Fruit fly (Drosophila melanogaster) whole organism, embryonic: ENCODE data around the gene alpha-PheRS.

Experiments used
- Ada2b ChIP-seq: fragments of 200-800 bp; sonication (Bioruptor generic); IDR thresholded peaks from 2 replicates; pipeline ENCODE4 v1.3.6; 2022; ENCODE audit warnings: missing biosample characterization, missing genetic modification characterization
- Atf6 ChIP-seq: fragments of 200-800 bp; sonication (Bioruptor generic); IDR thresholded peaks from 2 replicates; pipeline ENCODE4 v1.3.6; 2022; ENCODE audit warnings: missing biosample characterization, missing genetic modification characterization
- CG10274 ChIP-seq: fragments of 200-800 bp; sonication (Bioruptor generic); optimal IDR thresholded peaks from 3 replicates; lab custom pipeline; 2017; ENCODE audit warnings: missing biosample characterization, mild to moderate bottlenecking, missing genetic modification characterization
- CG10431 ChIP-seq: fragments of 200-800 bp; sonication (Bioruptor generic); optimal IDR thresholded peaks from 3 replicates; lab custom pipeline; 2018; ENCODE audit warnings: missing biosample characterization, mild to moderate bottlenecking, missing genetic modification characterization
- CG11398 ChIP-seq: fragments of 200-800 bp; sonication (Bioruptor generic); optimal IDR thresholded peaks from 2 replicates; lab custom pipeline; 2016; ENCODE audit warnings: missing biosample characterization, missing genetic modification characterization
- CG11456 ChIP-seq: fragments of 200-800 bp; sonication (Bioruptor generic); IDR thresholded peaks from 3 replicates; pipeline ENCODE4 v1.3.6; 2022; ENCODE audit warnings: missing biosample characterization, missing genetic modification characterization
- CG12155 ChIP-seq: fragments of 200-800 bp; sonication (Bioruptor generic); optimal IDR thresholded peaks from 3 replicates; lab custom pipeline; 2016; ENCODE audit warnings: missing biosample characterization, missing genetic modification characterization
- CG13287 ChIP-seq: fragments of 200-800 bp; sonication (Bioruptor generic); IDR thresholded peaks from 2 replicates; pipeline ENCODE4 v1.3.6; 2022; ENCODE audit warnings: missing biosample characterization, missing genetic modification characterization; ENCODE audit not compliant: partially characterized antibody
- CG14965 ChIP-seq: fragments of 200-800 bp; sonication (Bioruptor generic); optimal IDR thresholded peaks from 2 replicates; lab custom pipeline; 2016; ENCODE audit warnings: missing biosample characterization, missing genetic modification characterization, borderline replicate concordance
- CG30431 ChIP-seq: fragments of 200-800 bp; sonication (Bioruptor generic); optimal IDR thresholded peaks from 2 replicates; lab custom pipeline; 2017; ENCODE audit warnings: missing biosample characterization, missing genetic modification characterization
- CG3407 ChIP-seq: fragments of 200-800 bp; sonication (Bioruptor generic); optimal IDR thresholded peaks from 2 replicates; lab custom pipeline; 2018; ENCODE audit warnings: missing biosample characterization, mild to moderate bottlenecking, missing genetic modification characterization
- CG3838 ChIP-seq: fragments of 200-800 bp; sonication (Bioruptor generic); optimal IDR thresholded peaks from 3 replicates; lab custom pipeline; 2016; ENCODE audit warnings: missing biosample characterization, missing genetic modification characterization
- CG4360 ChIP-seq: fragments of 200-800 bp; sonication (Bioruptor generic); IDR thresholded peaks from 2 replicates; pipeline ENCODE4 v1.3.6; 2022; ENCODE audit warnings: missing biosample characterization, missing genetic modification characterization
- CG7372 ChIP-seq: fragments of 200-800 bp; sonication (Bioruptor generic); IDR thresholded peaks from 2 replicates; pipeline ENCODE4 v1.3.6; 2022; ENCODE audit warnings: missing biosample characterization, missing genetic modification characterization
- CG8924 ChIP-seq: fragments of 200-800 bp; optimal IDR thresholded peaks from 3 replicates; lab custom pipeline; 2019; ENCODE audit warnings: missing biosample characterization, mild to moderate bottlenecking, missing genetic modification characterization, moderate library complexity
- CG9609 ChIP-seq: fragments of 200-800 bp; sonication (Bioruptor generic); optimal IDR thresholded peaks from 3 replicates; lab custom pipeline; 2016; ENCODE audit warnings: missing biosample characterization, missing genetic modification characterization
- Dip3 ChIP-seq: fragments of 200-800 bp; sonication (Bioruptor generic); optimal IDR thresholded peaks from 3 replicates; lab custom pipeline; 2016; ENCODE audit warnings: missing biosample characterization, missing genetic modification characterization
- ERR ChIP-seq: fragments of 200-800 bp; sonication (Bioruptor generic); optimal IDR thresholded peaks from 2 replicates; lab custom pipeline; 2016; ENCODE audit warnings: missing biosample characterization, missing genetic modification characterization
- Ets97D ChIP-seq: fragments of 200-800 bp; sonication (Bioruptor generic); optimal IDR thresholded peaks from 3 replicates; lab custom pipeline; 2016; ENCODE audit warnings: missing biosample characterization, missing genetic modification characterization
- Fer3 ChIP-seq: fragments of 200-800 bp; sonication (Bioruptor generic); optimal IDR thresholded peaks from 2 replicates; lab custom pipeline; 2018; ENCODE audit warnings: missing biosample characterization, mild to moderate bottlenecking, missing genetic modification characterization, moderate library complexity
- HLHmδ ChIP-seq: fragments of 200-800 bp; sonication (Bioruptor generic); optimal IDR thresholded peaks from 2 replicates; lab custom pipeline; 2018; ENCODE audit warnings: missing biosample characterization, mild to moderate bottlenecking, missing genetic modification characterization, moderate library complexity
- Myb ChIP-seq: fragments of 200-800 bp; sonication (Bioruptor generic); optimal IDR thresholded peaks from 2 replicates; lab custom pipeline; 2016; ENCODE audit warnings: missing biosample characterization, missing genetic modification characterization
- Neu2 ChIP-seq: fragments of 200-800 bp; sonication (Bioruptor generic); optimal IDR thresholded peaks from 3 replicates; lab custom pipeline; 2016; ENCODE audit warnings: missing biosample characterization, missing genetic modification characterization, borderline replicate concordance
- Six4 ChIP-seq: fragments of 200-800 bp; sonication (Bioruptor generic); optimal IDR thresholded peaks from 2 replicates; lab custom pipeline; 2016; ENCODE audit warnings: missing biosample characterization, missing genetic modification characterization
- Sry-β ChIP-seq: fragments of 200-800 bp; sonication (Bioruptor generic); optimal IDR thresholded peaks from 2 replicates; lab custom pipeline; 2018; ENCODE audit warnings: missing biosample characterization, mild to moderate bottlenecking, missing genetic modification characterization, moderate library complexity
- bbx ChIP-seq: fragments of 200-800 bp; sonication (Bioruptor generic); IDR thresholded peaks from 2 replicates; pipeline ENCODE4 v1.3.6; 2022; ENCODE audit warnings: missing biosample characterization, missing genetic modification characterization; ENCODE audit not compliant: partially characterized antibody
- chinmo ChIP-seq: fragments of 200-800 bp; sonication (Bioruptor generic); IDR thresholded peaks from 4 replicates; pipeline ENCODE4 v1.3.6; 2022; ENCODE audit warnings: missing biosample characterization, missing genetic modification characterization; ENCODE audit not compliant: partially characterized antibody
- crol ChIP-seq: fragments of 200-800 bp; sonication (Bioruptor generic); IDR thresholded peaks from 2 replicates; pipeline ENCODE4 v1.3.6; 2022; ENCODE audit warnings: missing biosample characterization, missing genetic modification characterization
- dmrt99B ChIP-seq: fragments of 200-800 bp; sonication (Bioruptor generic); optimal IDR thresholded peaks from 2 replicates; lab custom pipeline; 2018; ENCODE audit warnings: missing biosample characterization, mild to moderate bottlenecking, missing genetic modification characterization, moderate library complexity
- dpn ChIP-seq, 2 experiments: fragments of 200-800 bp; sonication (Bioruptor generic); optimal IDR thresholded peaks; 3 replicates each; lab custom pipeline; 2016; ENCODE audit warnings: missing biosample characterization in 2 of 2, missing genetic modification characterization in 2 of 2
- fd64A ChIP-seq: fragments of 200-800 bp; sonication (Bioruptor generic); optimal IDR thresholded peaks from 3 replicates; lab custom pipeline; 2018; ENCODE audit warnings: missing biosample characterization, mild to moderate bottlenecking, missing genetic modification characterization
- luna ChIP-seq: fragments of 200-800 bp; sonication (Bioruptor generic); optimal IDR thresholded peaks from 2 replicates; lab custom pipeline; 2016; ENCODE audit warnings: missing biosample characterization, missing genetic modification characterization
- mld ChIP-seq: fragments of 200-800 bp; sonication (Bioruptor generic); IDR thresholded peaks from 3 replicates; pipeline ENCODE4 v1.3.6; 2022; ENCODE audit warnings: missing biosample characterization, missing genetic modification characterization; ENCODE audit not compliant: partially characterized antibody
- pan ChIP-seq, 4 experiments: fragments of >200 bp in 3 of 4; fragments of 200-800 bp in 1 of 4; sonication (Bioruptor generic) in 1 of 4; optimal IDR thresholded peaks in 3 of 4; IDR thresholded peaks in 1 of 4; 2 replicates each; pipeline versions ENCODE4 v1.3.6 to Lab custom; 2017 to 2022; ENCODE audit warnings: missing biosample characterization in 2 of 4, missing genetic modification characterization in 2 of 4, mixed read lengths in 1 of 4
- pzg ChIP-seq: fragments of 200-800 bp; sonication (Bioruptor generic); optimal IDR thresholded peaks from 3 replicates; lab custom pipeline; 2018; ENCODE audit warnings: missing biosample characterization, mild to moderate bottlenecking, missing genetic modification characterization, moderate library complexity
- repo ChIP-seq: fragments of 200-800 bp; sonication (Bioruptor generic); optimal IDR thresholded peaks from 2 replicates; lab custom pipeline; 2016; ENCODE audit warnings: missing biosample characterization, missing genetic modification characterization
- sr ChIP-seq: fragments of 200-800 bp; sonication (Bioruptor generic); IDR thresholded peaks from 3 replicates; pipeline ENCODE4 v1.3.6; 2022; ENCODE audit warnings: missing biosample characterization, missing genetic modification characterization
- sug ChIP-seq: fragments of 200-800 bp; optimal IDR thresholded peaks from 2 replicates; lab custom pipeline; 2019; ENCODE audit warnings: missing biosample characterization, mild to moderate bottlenecking, missing genetic modification characterization, moderate library complexity
- wek ChIP-seq: fragments of 200-800 bp; sonication (Bioruptor generic); optimal IDR thresholded peaks from 3 replicates; lab custom pipeline; 2018; ENCODE audit warnings: missing biosample characterization, mild to moderate bottlenecking, missing genetic modification characterization, moderate library complexity
- zen2 ChIP-seq: fragments of 200-800 bp; sonication (Bioruptor generic); IDR thresholded peaks from 3 replicates; pipeline ENCODE4 v1.3.6; 2022; ENCODE audit warnings: missing biosample characterization, missing genetic modification characterization; ENCODE audit not compliant: partially characterized antibody

The alpha-PheRS gene

dm6 chrX:8112715-8113114 is 32.7 kb downstream of the alpha-PheRS start (continued):
- TF ChIP-seq CG3838 (GFP tag; lab: Kevin White, UChicago): no peak
- no peak for TF ChIP-seq CG4360
- peak; percentile 31 for TF ChIP-seq dmrt99B
- no peak for TF ChIP-seq CG13287 (GFP tag; lab: Robert Waterston, UW)
- no peak for TF ChIP-seq Myb (GFP tag; lab: Kevin White, UChicago)
- no peak for TF ChIP-seq CG7372 (GFP tag; lab: Robert Waterston, UW)
- no peak for TF ChIP-seq CG30431 (GFP tag; lab: Kevin White, UChicago)
- no peak for TF ChIP-seq zen2 (GFP tag; lab: Robert Waterston, UW)
- peak; percentile 57; the same call in 1 of the 2 replicates for TF ChIP-seq Atf6 (GFP tag; lab: Robert Waterston, UW)
- TF ChIP-seq Ada2b (GFP tag; lab: Robert Waterston, UW): peak; percentile 16; the same call in 1 of the 2 replicates
- no peak for TF ChIP-seq wek (GFP tag; lab: Kevin White, UChicago)
- TF ChIP-seq Ets97D (GFP tag; lab: Kevin White, UChicago): no peak
- TF ChIP-seq CG8924 (tag; lab: Kevin White, UChicago): no peak
- no peak for TF ChIP-seq CG12155
- TF ChIP-seq ERR (GFP tag; lab: Kevin White, UChicago): no peak
- peak; percentile 2 for TF ChIP-seq Dip3 (GFP tag; lab: Kevin White, UChicago)
- no peak for TF ChIP-seq fd64A (GFP tag; lab: Kevin White, UChicago)
- TF ChIP-seq mld (GFP tag; lab: Robert Waterston, UW): no peak
- no peak for TF ChIP-seq pzg
- TF ChIP-seq CG10431: no peak
- no peak for TF ChIP-seq repo (GFP tag; lab: Kevin White, UChicago)
- TF ChIP-seq dpn (GFP tag; optimal IDR thresholded peaks at IDR 0.05; lab: Kevin White, UChicago): peak; percentile 7 to 52
- TF ChIP-seq CG11456 (GFP tag; lab: Robert Waterston, UW): 0 out of 3 replicates have a peak, but pooled peaks have one; percentile 51
- TF ChIP-seq CG9609 (GFP tag; lab: Kevin White, UChicago): no peak
- TF ChIP-seq Six4 (GFP tag; lab: Kevin White, UChicago): no peak
- no peak for TF ChIP-seq luna
- TF ChIP-seq CG10274: no peak
- no peak for TF ChIP-seq Neu2 (GFP tag; lab: Kevin White, UChicago)
- no peak for TF ChIP-seq CG3407 (GFP tag; lab: Kevin White, UChicago)
- TF ChIP-seq bbx (GFP tag; lab: Robert Waterston, UW): no peak
- peak; percentile 27 for TF ChIP-seq Fer3 (tag; lab: Kevin White, UChicago)
- TF ChIP-seq CG11398 (GFP tag; lab: Kevin White, UChicago): no peak
- TF ChIP-seq CG14965 (GFP tag; lab: Kevin White, UChicago): no peak

dm6 chrX:8110984-8111383 is 34.4 kb downstream of the alpha-PheRS start:
- TF ChIP-seq sug (tag; lab: Kevin White, UChicago) (peak; percentile 26), chinmo (GFP tag; lab: Robert Waterston, UW) (peak; percentile 90; the same call in 2 of the 4 replicates), crol (peak; percentile 88), HLHmδ (GFP tag; lab: Kevin White, UChicago) (no peak), pan (optimal IDR thresholded peaks at IDR 0.05; lab: Kevin White, UChicago) (no peak), pan (GFP tag; optimal IDR thresholded peaks at IDR 0.05 in 1 of 2, IDR thresholded peaks at IDR 0.05 in 1 of 2) (peak in 1 of 2 experiments; percentile 14), sr (GFP tag; lab: Robert Waterston, UW) (peak; percentile 15; the same call in 1 of the 3 replicates), Sry-β (no peak)
